Fruit fly (Drosophila melanogaster) whole organism, pupa: ENCODE measurements around the gene CG13309.

ENCODE experiments used
- CG13204 ChIP-seq: fragments of 200-800 bp; sonication (Bioruptor generic); optimal IDR thresholded peaks from 2 replicates; lab custom pipeline; 2018; ENCODE audit warnings: missing biosample characterization, mild to moderate bottlenecking, missing genetic modification characterization, moderate library complexity
- CG15710 ChIP-seq: fragments of 200-800 bp; sonication (Bioruptor generic); optimal IDR thresholded peaks from 2 replicates; lab custom pipeline; 2018; ENCODE audit warnings: missing biosample characterization, mild to moderate bottlenecking, missing genetic modification characterization, moderate library complexity
- CG8301 ChIP-seq: fragments of 200-800 bp; sonication (Bioruptor generic); optimal IDR thresholded peaks from 2 replicates; lab custom pipeline; 2018; ENCODE audit warnings: missing biosample characterization, mild to moderate bottlenecking, missing genetic modification characterization
- CG9948 ChIP-seq: fragments of 200-800 bp; sonication (Bioruptor generic); optimal IDR thresholded peaks from 2 replicates; lab custom pipeline; 2018; ENCODE audit warnings: missing biosample characterization, mild to moderate bottlenecking, missing genetic modification characterization, moderate library complexity
- D1 ChIP-seq: fragments of 200-800 bp; sonication (Bioruptor generic); optimal IDR thresholded peaks from 2 replicates; lab custom pipeline; 2018; ENCODE audit warnings: missing biosample characterization, mild to moderate bottlenecking, missing genetic modification characterization, moderate library complexity

DNA sequence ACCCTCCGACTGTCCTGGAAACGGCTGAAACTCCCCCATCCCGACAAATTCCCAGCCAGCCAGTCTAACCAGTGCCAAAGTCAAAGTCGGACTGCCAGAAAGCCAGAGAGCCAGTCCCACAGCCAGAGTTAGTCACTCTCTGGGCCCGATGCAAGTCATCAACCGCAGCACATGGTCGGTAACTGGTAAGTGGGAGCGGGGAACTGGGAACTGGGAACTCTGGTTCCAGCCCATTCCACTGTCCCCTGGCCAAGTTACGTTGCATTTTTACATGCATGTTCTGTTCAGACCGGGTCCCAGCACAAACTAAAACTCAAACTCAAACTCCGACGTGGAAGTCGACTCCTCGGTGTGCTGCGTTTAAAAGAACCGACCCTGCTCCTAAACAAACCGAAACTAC lies 28.9 kb downstream of the CG13309 start:
- TF ChIP-seq CG8301 (tag; lab: Kevin White, UChicago) (no peak), D1 (tag; lab: Kevin White, UChicago) (no peak), CG13204 (GFP tag; lab: Kevin White, UChicago) (peak; percentile 60), CG9948 (tag; lab: Kevin White, UChicago) (no peak), CG15710 (no peak)
